Worm (Caenorhabditis elegans): ENCODE data around the gene C50E3.5.

- TF ChIP-seq ztf-11 (tag; optimal IDR thresholded peaks at IDR 0.05): no peak
- TF ChIP-seq elt-3 (tag; optimal IDR thresholded peaks at IDR 0.05): no peak
- TF ChIP-seq unc-62 (GFP tag; optimal IDR thresholded peaks at IDR 0.05): no peak
- TF ChIP-seq ces-1 (GFP tag; optimal IDR thresholded peaks at IDR 0.05): no peak
- TF ChIP-seq unc-39 (tag; optimal IDR thresholded peaks at IDR 0.05): no peak
Observed at ce11 chrV:7570290-7570689, 17.5 kb upstream of the C50E3.5 start, which contains the start of gene clec-212.

Data from whole organism, mixed stage, embryonic.